Fruit fly (Drosophila melanogaster) Kc167 (cell line): Measurements from ENCODE around the gene smog.

ENCODE experiments used
- Sin3A ChIP-seq: fragments of >200 bp; optimal IDR thresholded peaks from 2 replicates; lab custom pipeline; 2018; ENCODE audit warnings: missing external identifiers
- insv ChIP-seq: fragments of >200 bp; optimal IDR thresholded peaks from 3 replicates; lab custom pipeline; 2018; ENCODE audit warnings: missing external identifiers
- ttk ChIP-seq: sonication (Bioruptor generic); optimal IDR thresholded peaks from 2 replicates; lab custom pipeline; 2017; ENCODE audit warnings: missing external identifiers

dm6 chr2L:4891914-4892469 lies 39.3 kb downstream of the smog start, which contains the start of gene CG3036:
- TF ChIP-seq insv (lab: Kevin White, UChicago) (no peak), Sin3A (no peak), ttk (lab: Kevin White, UChicago) (no peak)
